Worm (Caenorhabditis elegans) whole organism, L3 larva: ENCODE data around the gene C18H7.1.

Source experiments
- R02D3.7 ChIP-seq: fragments of 150-350 bp; optimal IDR thresholded peaks from 2 replicates; lab custom pipeline; 2014; ENCODE audit warnings: missing biosample characterization, missing genetic modification characterization
- ZK546.5 ChIP-seq: sonication (generic microtip); optimal IDR thresholded peaks from 2 replicates; lab custom pipeline; 2017; ENCODE audit warnings: missing biosample characterization, missing genetic modification characterization
- ceh-16 ChIP-seq: sonication (generic microtip); optimal IDR thresholded peaks from 2 replicates; lab custom pipeline; 2017; ENCODE audit warnings: missing biosample characterization, missing genetic modification characterization
- ceh-28 ChIP-seq: fragments of 150-350 bp; optimal IDR thresholded peaks from 2 replicates; lab custom pipeline; 2014; ENCODE audit warnings: missing biosample characterization, missing genetic modification reagents, missing genetic modification characterization
- ceh-9 ChIP-seq: sonication (generic microtip); optimal IDR thresholded peaks from 2 replicates; lab custom pipeline; 2018; ENCODE audit warnings: missing biosample characterization, missing genetic modification characterization
- daf-12 ChIP-seq: fragments of 150-350 bp; optimal IDR thresholded peaks from 2 replicates; lab custom pipeline; 2014; ENCODE audit warnings: missing biosample characterization, missing genetic modification reagents, missing genetic modification characterization
- egl-5 ChIP-seq: fragments of 150-350 bp; optimal IDR thresholded peaks from 2 replicates; lab custom pipeline; 2017; ENCODE audit warnings: missing biosample characterization, missing genetic modification reagents, missing genetic modification characterization, inconsistent platforms
- elt-2 ChIP-seq: sonication (generic microtip); optimal IDR thresholded peaks from 2 replicates; lab custom pipeline; 2016; ENCODE audit warnings: missing genetic modification reagents, mild to moderate bottlenecking, missing genetic modification characterization, missing compliant biosample characterization
- elt-3 ChIP-seq, 3 experiments: fragments of 150-350 bp in 1 of 3; sonication (generic microtip) in 2 of 3; optimal IDR thresholded peaks; 2 replicates in 2 of 3; 4 replicates in 1 of 3; lab custom pipeline; 2014 to 2017; ENCODE audit warnings: missing biosample characterization in 3 of 3, missing genetic modification characterization in 3 of 3
- eor-1 ChIP-seq, 2 experiments: fragments of 150-350 bp; optimal IDR thresholded peaks; 2 replicates each; lab custom pipeline; 2014 to 2018; ENCODE audit warnings: missing biosample characterization in 2 of 2, missing genetic modification characterization in 2 of 2
- fkh-10 ChIP-seq: sonication (generic microtip); optimal IDR thresholded peaks from 2 replicates; lab custom pipeline; 2017; ENCODE audit warnings: missing biosample characterization, missing genetic modification reagents, missing genetic modification characterization
- fos-1 ChIP-seq: fragments of 150-350 bp; optimal IDR thresholded peaks from 2 replicates; lab custom pipeline; 2014; ENCODE audit warnings: missing biosample characterization, missing genetic modification characterization
- hmg-11 ChIP-seq: sonication (generic microtip); optimal IDR thresholded peaks from 2 replicates; lab custom pipeline; 2016; ENCODE audit warnings: missing genetic modification characterization, missing compliant biosample characterization
- jun-1 ChIP-seq: fragments of 150-350 bp; optimal IDR thresholded peaks from 2 replicates; lab custom pipeline; 2014; ENCODE audit warnings: missing biosample characterization, missing genetic modification reagents, missing genetic modification characterization
- lin-15B ChIP-seq: fragments of 150-350 bp; optimal IDR thresholded peaks from 2 replicates; lab custom pipeline; 2014; ENCODE audit warnings: missing biosample characterization, missing genetic modification characterization
- lin-39 ChIP-seq: fragments of 150-350 bp; optimal IDR thresholded peaks from 2 replicates; lab custom pipeline; 2018; ENCODE audit warnings: missing biosample characterization, missing genetic modification reagents, missing genetic modification characterization
- mml-1 ChIP-seq: fragments of 150-350 bp; sonication (generic microtip); optimal IDR thresholded peaks from 3 replicates; lab custom pipeline; 2014; ENCODE audit warnings: missing biosample characterization, missing genetic modification characterization
- nfya-1 ChIP-seq: sonication (generic microtip); optimal IDR thresholded peaks from 2 replicates; lab custom pipeline; 2017; ENCODE audit warnings: missing genetic modification characterization, mild to moderate bottlenecking, missing compliant biosample characterization, antibody characterized with exemption, moderate library complexity; ENCODE audit not compliant: insufficient read depth
- nhr-11 ChIP-seq: fragments of 150-350 bp; optimal IDR thresholded peaks from 2 replicates; lab custom pipeline; 2014; ENCODE audit warnings: missing biosample characterization, missing genetic modification characterization
- nhr-12 ChIP-seq: fragments of 150-350 bp; optimal IDR thresholded peaks from 2 replicates; lab custom pipeline; 2014; ENCODE audit warnings: missing biosample characterization, missing genetic modification characterization
- nhr-23 ChIP-seq: fragments of 150-350 bp; optimal IDR thresholded peaks from 2 replicates; lab custom pipeline; 2014; ENCODE audit warnings: missing biosample characterization, missing genetic modification reagents, missing genetic modification characterization
- nhr-237 ChIP-seq: fragments of 150-350 bp; optimal IDR thresholded peaks from 2 replicates; lab custom pipeline; 2014; ENCODE audit warnings: missing biosample characterization, missing genetic modification characterization
- nhr-25 ChIP-seq: sonication (generic microtip); optimal IDR thresholded peaks from 2 replicates; lab custom pipeline; 2017; ENCODE audit warnings: missing biosample characterization, missing genetic modification characterization
- nhr-28 ChIP-seq: fragments of 150-350 bp; optimal IDR thresholded peaks from 2 replicates; lab custom pipeline; 2014; ENCODE audit warnings: missing biosample characterization, missing genetic modification characterization
- nhr-43 ChIP-seq: sonication (generic microtip); optimal IDR thresholded peaks from 2 replicates; lab custom pipeline; 2016; ENCODE audit warnings: mild to moderate bottlenecking, missing genetic modification characterization, missing compliant biosample characterization; ENCODE audit not compliant: poor library complexity, severe bottlenecking
- nhr-67 ChIP-seq: fragments of 150-350 bp; optimal IDR thresholded peaks from 2 replicates; lab custom pipeline; 2014; ENCODE audit warnings: missing biosample characterization, missing genetic modification characterization
- nhr-77 ChIP-seq: fragments of 150-350 bp; optimal IDR thresholded peaks from 2 replicates; lab custom pipeline; 2014; ENCODE audit warnings: missing biosample characterization, missing genetic modification characterization
- pha-4 ChIP-seq: fragments of 150-350 bp; optimal IDR thresholded peaks from 2 replicates; lab custom pipeline; 2014; ENCODE audit warnings: missing biosample characterization, missing genetic modification reagents, missing genetic modification characterization
- pqm-1 ChIP-seq: fragments of 150-350 bp; optimal IDR thresholded peaks from 2 replicates; lab custom pipeline; 2017; ENCODE audit warnings: missing biosample characterization, missing genetic modification characterization, inconsistent platforms
- sea-2 ChIP-seq: fragments of 150-350 bp; sonication (generic microtip); optimal IDR thresholded peaks from 4 replicates; lab custom pipeline; 2014; ENCODE audit warnings: missing biosample characterization, missing genetic modification reagents, missing genetic modification characterization
- skn-1 ChIP-seq: fragments of 150-350 bp; optimal IDR thresholded peaks from 2 replicates; lab custom pipeline; 2014; ENCODE audit warnings: missing biosample characterization, missing genetic modification characterization
- tbx-2 ChIP-seq: sonication (generic microtip); optimal IDR thresholded peaks from 2 replicates; lab custom pipeline; 2016; ENCODE audit warnings: mild to moderate bottlenecking, missing genetic modification characterization, missing compliant biosample characterization
- unc-39 ChIP-seq: sonication (generic microtip); optimal IDR thresholded peaks from 4 replicates; lab custom pipeline; 2017; ENCODE audit warnings: missing biosample characterization, missing genetic modification characterization
- unc-62 ChIP-seq: fragments of 150-350 bp; sonication (generic microtip); optimal IDR thresholded peaks from 4 replicates; lab custom pipeline; 2014; ENCODE audit warnings: missing biosample characterization, missing genetic modification reagents, missing genetic modification characterization
- zag-1 ChIP-seq: fragments of 150-350 bp; optimal IDR thresholded peaks from 2 replicates; lab custom pipeline; 2014; ENCODE audit warnings: missing biosample characterization, missing genetic modification characterization
- ztf-11 ChIP-seq: fragments of 150-350 bp; optimal IDR thresholded peaks from 2 replicates; lab custom pipeline; 2014; ENCODE audit warnings: missing biosample characterization, missing genetic modification characterization
- ztf-4 ChIP-seq: fragments of 150-350 bp; optimal IDR thresholded peaks from 2 replicates; lab custom pipeline; 2014; ENCODE audit warnings: missing biosample characterization, missing genetic modification characterization

The C18H7.1 gene

ce11 chrIV:587729-588128 is 27.6 kb upstream of the C18H7.1 start, which contains the start of gene C18H7.12:
TSS of gene C18H7.12 (minus strand) at chrIV:587829.
- TF ChIP-seq unc-62 (GFP tag; lab: Kevin White, UChicago) (no peak), ceh-28 (tag; lab: Kevin White, UChicago) (peak; percentile 13)

DNA sequence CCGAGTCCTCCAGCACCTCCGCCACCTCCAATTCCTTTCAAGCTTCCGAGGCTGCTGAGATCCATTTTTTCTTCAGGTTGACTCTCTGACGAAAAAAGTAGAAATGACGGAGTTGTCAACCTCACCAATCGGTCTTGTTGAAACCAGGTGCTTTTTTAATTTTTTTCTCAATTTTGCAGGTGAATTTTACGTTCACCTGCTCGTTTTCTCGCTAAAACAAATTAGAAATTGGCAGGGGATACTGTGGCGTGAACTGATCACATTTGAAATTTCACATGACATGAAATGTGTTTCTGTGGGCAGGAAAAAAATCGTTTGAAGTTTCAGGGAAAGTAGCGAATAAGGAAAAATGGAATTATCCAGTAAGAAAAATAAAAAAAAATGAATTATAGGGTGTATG is 23.0 kb upstream of the C18H7.1 start, which contains the start of gene C18H7.6:
Gene C18H7.6 (minus strand): TSS at position 104 of the 400 bp plus-strand sequence.
- TF ChIP-seq nhr-43 (no peak), elt-2 (tag; lab: Kevin White, UChicago) (no peak), mml-1 (no peak), skn-1 (no peak), tbx-2 (tag; lab: Kevin White, UChicago) (no peak), sea-2 (GFP tag; lab: Kevin White, UChicago) (no peak), zag-1 (tag; lab: Kevin White, UChicago) (no peak), nfya-1 (tag; lab: Kevin White, UChicago) (no peak), elt-3 (tag; optimal IDR thresholded peaks at IDR 0.05; lab: Kevin White, UChicago) (no peak), fkh-10 (GFP tag; lab: Kevin White, UChicago) (no peak), nhr-11 (tag; lab: Kevin White, UChicago) (no peak), pha-4 (no peak), nhr-237 (no peak), pqm-1 (tag; lab: Kevin White, UChicago) (no peak), nhr-25 (tag; lab: Kevin White, UChicago) (no peak), ceh-9 (tag; lab: Kevin White, UChicago) (no peak), jun-1 (no peak), nhr-67 (tag; lab: Kevin White, UChicago) (no peak), nhr-77 (no peak)

DNA sequence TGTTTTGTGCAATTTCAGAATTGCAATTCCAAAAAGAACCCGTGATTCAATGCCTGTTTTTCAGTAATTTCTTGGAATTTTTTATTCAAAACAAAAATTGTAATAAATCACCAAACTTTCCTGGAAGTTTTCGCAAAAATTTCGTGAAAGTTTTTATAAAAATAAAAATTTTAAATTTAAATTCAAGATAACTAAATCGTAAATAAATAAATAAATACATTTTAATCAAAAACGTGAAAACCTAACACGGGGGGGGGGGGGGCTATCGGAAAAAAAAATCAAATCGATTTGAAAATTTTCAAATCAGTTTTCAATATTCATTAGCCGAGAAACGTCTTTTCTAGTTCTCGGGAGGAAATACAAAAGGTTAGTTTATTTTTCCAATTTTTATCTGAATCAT is 22.3 kb upstream of the C18H7.1 start, which contains the start of gene C18H7.4:
Gene C18H7.4 (plus strand): TSS at position 301 of the 400 bp plus-strand sequence.
- TF ChIP-seq ZK546.5 (tag; lab: Kevin White, UChicago): no peak
- TF ChIP-seq nhr-67 (tag; lab: Kevin White, UChicago): no peak
- TF ChIP-seq lin-15B (tag; lab: Kevin White, UChicago): no peak
- TF ChIP-seq hmg-11 (tag; lab: Kevin White, UChicago): no peak
- no peak for TF ChIP-seq pqm-1 (tag; lab: Kevin White, UChicago)
- no peak for TF ChIP-seq lin-39 (tag; lab: Kevin White, UChicago)
- TF ChIP-seq nfya-1 (tag; lab: Kevin White, UChicago): no peak
- TF ChIP-seq ztf-4 (tag; lab: Kevin White, UChicago): no peak
- no peak for TF ChIP-seq eor-1 (tag; optimal IDR thresholded peaks at IDR 0.05; lab: Kevin White, UChicago)
- TF ChIP-seq zag-1 (tag; lab: Kevin White, UChicago): no peak
- TF ChIP-seq fkh-10 (GFP tag; lab: Kevin White, UChicago): no peak

DNA sequence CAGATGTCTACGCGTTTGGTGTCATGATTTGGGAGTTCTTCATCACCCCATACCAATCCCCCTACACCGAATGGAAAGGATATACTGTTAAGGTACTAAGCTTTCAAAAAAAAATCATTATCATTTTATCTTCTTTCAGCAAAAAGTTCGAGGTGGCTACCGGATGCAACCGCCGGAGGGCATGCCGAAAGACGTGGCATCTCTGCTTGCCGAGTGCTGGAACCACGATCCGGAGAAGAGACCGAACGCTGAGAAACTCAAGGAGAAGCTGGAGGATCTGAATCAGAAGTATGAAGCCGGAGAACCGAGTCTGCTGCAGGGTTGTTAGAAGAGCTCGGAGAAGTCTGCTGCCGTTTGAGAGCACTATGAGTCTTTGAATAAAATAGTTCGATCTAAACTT is 20.5 kb upstream of the C18H7.1 start:
- TF ChIP-seq nhr-12 (tag; lab: Kevin White, UChicago) (no peak), fkh-10 (GFP tag; lab: Kevin White, UChicago) (no peak), daf-12 (no peak), R02D3.7 (tag; lab: Kevin White, UChicago) (no peak), nhr-23 (no peak), tbx-2 (tag; lab: Kevin White, UChicago) (no peak)

ce11 chrIV:596292-596952 is 18.9 kb upstream of the C18H7.1 start, which contains the start of the genes C18H7.7 and C18H7.11:
TSS of gene C18H7.7 (minus strand) at chrIV:596392.
TSS of gene C18H7.11 (plus strand) at chrIV:596902.
- TF ChIP-seq pqm-1 (tag; lab: Kevin White, UChicago) (peak; percentile 19), mml-1 (no peak)

ce11 chrIV:601595-601994 is 13.7 kb upstream of the C18H7.1 start, which contains the start of gene srt-59:
TSS of gene srt-59 (minus strand) at chrIV:601695.
- no peak for TF ChIP-seq mml-1
- TF ChIP-seq nhr-23: no peak
- TF ChIP-seq nhr-28: no peak
- TF ChIP-seq unc-39 (tag; lab: Kevin White, UChicago): no peak
- TF ChIP-seq nhr-11 (tag; lab: Kevin White, UChicago): no peak
- TF ChIP-seq hmg-11 (tag; lab: Kevin White, UChicago): no peak
- TF ChIP-seq fos-1 (tag; lab: Kevin White, UChicago): no peak
- no peak for TF ChIP-seq zag-1 (tag; lab: Kevin White, UChicago)
- TF ChIP-seq ztf-11: no peak
- TF ChIP-seq lin-15B (tag; lab: Kevin White, UChicago): no peak
- no peak for TF ChIP-seq ceh-16 (tag; lab: Kevin White, UChicago)
- no peak for TF ChIP-seq nhr-77
- TF ChIP-seq R02D3.7 (tag; lab: Kevin White, UChicago): no peak
- no peak for TF ChIP-seq daf-12
- TF ChIP-seq nhr-12 (tag; lab: Kevin White, UChicago): no peak
- no peak for TF ChIP-seq pqm-1 (tag; lab: Kevin White, UChicago)
- TF ChIP-seq egl-5 (tag; lab: Kevin White, UChicago): no peak
- no peak for TF ChIP-seq ceh-28 (tag; lab: Kevin White, UChicago)
- no peak for TF ChIP-seq nhr-43
